Worm (Caenorhabditis elegans) whole organism, late embryonic: Measurements from ENCODE around the gene R03H10.7.

ENCODE experiments used
- F13H6.1 ChIP-seq: sonication (generic microtip); optimal IDR thresholded peaks from 2 replicates; lab custom pipeline; 2016; ENCODE audit warnings: missing genetic modification characterization, missing compliant biosample characterization
- ahr-1 ChIP-seq: sonication (generic microtip); optimal IDR thresholded peaks from 2 replicates; lab custom pipeline; 2016; ENCODE audit warnings: missing genetic modification characterization, missing compliant biosample characterization
- ceh-14 ChIP-seq: sonication (generic microtip); optimal IDR thresholded peaks from 2 replicates; lab custom pipeline; 2016; ENCODE audit warnings: missing genotype, missing genetic modification characterization, missing compliant biosample characterization
- dmd-4 ChIP-seq: sonication (generic microtip); optimal IDR thresholded peaks from 2 replicates; lab custom pipeline; 2016; ENCODE audit warnings: borderline replicate concordance, missing genetic modification characterization, missing compliant biosample characterization
- eyg-1 ChIP-seq: sonication (generic microtip); optimal IDR thresholded peaks from 2 replicates; lab custom pipeline; 2016; ENCODE audit warnings: missing genotype, missing genetic modification characterization, missing compliant biosample characterization
- hlh-15 ChIP-seq: sonication (generic microtip); optimal IDR thresholded peaks from 2 replicates; lab custom pipeline; 2016; ENCODE audit warnings: missing genetic modification characterization, missing compliant biosample characterization
- nfya-1 ChIP-seq: sonication (generic microtip); optimal IDR thresholded peaks from 2 replicates; lab custom pipeline; 2017; ENCODE audit warnings: missing genetic modification characterization, mild to moderate bottlenecking, missing compliant biosample characterization, antibody characterized with exemption, moderate library complexity
- nhr-232 ChIP-seq: sonication (generic microtip); optimal IDR thresholded peaks from 2 replicates; lab custom pipeline; 2016; ENCODE audit warnings: missing genetic modification characterization, missing compliant biosample characterization
- pha-4 ChIP-seq: fragments of 150-350 bp; optimal IDR thresholded peaks from 2 replicates; lab custom pipeline; 2018; ENCODE audit warnings: missing biosample characterization, missing genetic modification reagents, missing genetic modification characterization
- pros-1 ChIP-seq: fragments of 150-350 bp; optimal IDR thresholded peaks from 2 replicates; lab custom pipeline; 2014; ENCODE audit warnings: missing biosample characterization, missing genetic modification reagents, missing genetic modification characterization
- rnt-1 ChIP-seq: sonication (generic microtip); optimal IDR thresholded peaks from 2 replicates; lab custom pipeline; 2016; ENCODE audit warnings: missing genetic modification characterization, missing compliant biosample characterization
- tbx-2 ChIP-seq: sonication (generic microtip); optimal IDR thresholded peaks from 2 replicates; lab custom pipeline; 2016; ENCODE audit warnings: missing genetic modification characterization, missing compliant biosample characterization
- unc-86 ChIP-seq: sonication (generic microtip); optimal IDR thresholded peaks from 2 replicates; lab custom pipeline; 2016; ENCODE audit warnings: missing genetic modification characterization, missing compliant biosample characterization
- ztf-16 ChIP-seq: sonication (generic microtip); optimal IDR thresholded peaks from 2 replicates; lab custom pipeline; 2017; ENCODE audit warnings: missing genetic modification characterization, missing compliant biosample characterization

DNA sequence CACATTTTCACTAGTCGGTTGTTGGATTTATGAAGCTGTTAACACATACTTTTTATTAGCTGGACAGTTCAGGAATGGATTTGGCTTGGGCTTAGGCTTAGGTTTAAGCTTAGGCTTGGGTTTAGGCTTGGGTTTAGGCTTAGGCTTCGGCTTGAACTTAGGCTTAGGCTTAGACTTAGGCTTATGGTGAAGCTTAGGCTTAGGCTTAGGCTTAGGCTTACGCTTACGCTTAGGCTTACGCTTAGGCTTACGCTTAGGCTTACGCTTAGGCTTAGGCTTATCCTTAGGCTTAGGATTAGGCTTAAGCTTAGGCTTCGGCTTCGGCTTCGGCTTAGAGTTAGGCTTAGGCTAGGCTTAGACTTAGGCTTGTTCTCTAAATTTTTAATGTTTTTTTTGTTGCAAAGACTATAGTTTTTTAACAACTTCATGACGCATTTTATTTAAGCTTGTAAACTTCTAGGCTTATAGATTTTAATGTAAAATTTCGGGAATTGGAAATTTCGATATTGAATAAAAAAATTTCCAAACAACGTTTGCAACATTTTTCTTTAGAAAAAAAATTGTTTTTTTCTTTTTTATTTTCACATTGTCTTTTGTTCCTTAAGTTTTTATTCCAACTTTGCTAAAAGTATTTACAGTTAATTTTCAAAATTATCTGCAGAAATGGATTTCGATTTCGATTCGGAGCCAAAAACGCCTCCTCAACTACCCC lies 23.5 kb downstream of the R03H10.7 start, which contains the start of gene R03H10.2:
- no peak for TF ChIP-seq ahr-1 (tag; lab: Kevin White, UChicago)
- no peak for TF ChIP-seq tbx-2 (tag; lab: Kevin White, UChicago)
- TF ChIP-seq pros-1, result no peak
- no peak for TF ChIP-seq pha-4 (tag; lab: Kevin White, UChicago)
- TF ChIP-seq nhr-232, result no peak
- no peak for TF ChIP-seq ztf-16 (tag; lab: Kevin White, UChicago)
- TF ChIP-seq hlh-15, result no peak
- no peak for TF ChIP-seq rnt-1
- TF ChIP-seq ceh-14 (tag; lab: Kevin White, UChicago), result no peak
- TF ChIP-seq nfya-1 (tag; lab: Kevin White, UChicago), result no peak
- TF ChIP-seq eyg-1 (tag; lab: Kevin White, UChicago), result no peak
- no peak for TF ChIP-seq dmd-4 (tag; lab: Kevin White, UChicago)
- no peak for TF ChIP-seq F13H6.1 (tag; lab: Kevin White, UChicago)
- no peak for TF ChIP-seq unc-86 (tag; lab: Kevin White, UChicago)
